Worm (Caenorhabditis elegans): Measurements from ENCODE around the gene cnc-1.

DNA sequence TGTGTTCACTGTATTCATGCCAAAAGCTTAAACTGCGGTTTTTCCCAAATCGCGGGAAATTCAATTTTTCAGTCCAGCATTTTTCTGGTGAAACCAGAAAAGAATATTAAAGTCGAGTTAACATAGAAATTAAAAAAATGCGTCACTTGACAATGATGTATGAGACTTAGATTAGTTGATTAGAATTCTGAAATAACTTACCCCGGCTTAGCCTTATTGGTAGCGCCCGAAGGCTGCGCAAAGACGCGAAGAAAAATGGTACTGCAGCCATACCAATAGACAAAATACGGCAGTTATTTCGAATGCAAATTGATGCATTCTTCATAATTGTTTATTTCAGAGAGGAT, 10.7 kb downstream of the cnc-1 start:
- TF ChIP-seq cog-1 (tag; optimal IDR thresholded peaks at IDR 0.05) (no peak), ref-1 (GFP tag; conservative IDR thresholded peaks at IDR 0.05) (no peak), flt-1 (GFP tag; IDR thresholded peaks at IDR 0.05) (no peak), tab-1 (GFP tag; IDR thresholded peaks at IDR 0.05) (no peak), med-1 (GFP tag; optimal IDR thresholded peaks at IDR 0.05; ENCODE audit: insufficient read depth) (no peak), ztf-23 (GFP tag; IDR thresholded peaks at IDR 0.05) (no peak), ztf-29 (GFP tag; IDR thresholded peaks at IDR 0.05) (no peak)
